Worm (Caenorhabditis elegans): ENCODE results near the gene cyp-13A2.

DNA sequence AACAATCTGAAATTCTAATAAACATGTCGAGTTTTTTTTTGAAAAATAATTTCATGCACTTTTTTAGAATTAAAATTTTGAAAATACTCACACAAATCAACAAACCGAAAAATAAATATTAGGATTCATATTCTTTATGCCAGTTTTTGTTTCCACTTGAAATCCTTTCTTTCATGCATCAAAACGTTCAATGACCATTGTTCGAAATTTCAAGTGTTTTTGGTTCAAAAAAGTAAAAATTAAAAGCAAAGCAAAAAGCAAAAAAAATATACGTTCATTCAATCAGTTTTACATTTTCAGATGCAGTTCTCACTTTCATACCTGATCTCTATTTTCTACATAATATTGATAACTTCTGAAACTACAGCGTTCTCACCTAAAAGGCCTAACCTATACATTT is 33.7 kb downstream of the cyp-13A2 start, which contains the start of gene ZK1321.1:
- TF ChIP-seq fos-1 (tag; optimal IDR thresholded peaks at IDR 0.05) (no peak), lin-39 (tag; optimal IDR thresholded peaks at IDR 0.05) (no peak), nhr-28 (tag; optimal IDR thresholded peaks at IDR 0.05) (no peak), ztf-4 (tag; optimal IDR thresholded peaks at IDR 0.05) (no peak), unc-86 (tag; optimal IDR thresholded peaks at IDR 0.05) (no peak), aly-2 (tag; optimal IDR thresholded peaks at IDR 0.05) (no peak), nhr-76 (tag; optimal IDR thresholded peaks at IDR 0.05) (no peak)

All from whole organism, L1 larva.